Worm (Caenorhabditis elegans): ENCODE results near the gene E02C12.12.

DNA sequence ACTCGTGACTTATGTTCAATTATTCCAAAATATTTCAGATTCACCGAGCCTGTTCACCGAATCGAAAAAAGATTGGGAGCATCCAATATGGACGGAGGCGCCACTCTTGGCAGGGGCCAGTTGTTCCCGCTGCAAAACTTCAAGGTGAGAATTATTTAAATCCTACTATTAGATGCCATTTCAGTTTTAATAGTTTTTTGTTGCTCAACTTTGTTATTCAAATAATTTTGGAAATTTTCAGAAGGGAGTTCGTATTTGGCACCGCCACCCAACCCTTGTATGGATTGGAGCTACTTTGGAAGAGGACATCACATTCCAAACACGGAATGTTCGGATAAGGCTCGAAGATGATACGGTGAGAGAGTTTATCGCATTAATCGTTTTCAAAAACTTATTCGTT lies 4.0 kb upstream of the E02C12.12 start, which contains the start of gene hum-2:
- no peak for TF ChIP-seq cog-1 (tag; optimal IDR thresholded peaks at IDR 0.05)
- no peak for TF ChIP-seq flt-1 (GFP tag; IDR thresholded peaks at IDR 0.05)
- no peak for TF ChIP-seq T22C8.4 (GFP tag; IDR thresholded peaks at IDR 0.05)
- no peak for TF ChIP-seq klf-2 (GFP tag; conservative IDR thresholded peaks at IDR 0.05)
